Worm (Caenorhabditis elegans): ENCODE measurements around the gene F49H12.7.
"Not testable (repeated sequence)": the region's sequence is repeated elsewhere in the genome, so short reads cannot be mapped to it uniquely, and the experiment has no call there.

DNA sequence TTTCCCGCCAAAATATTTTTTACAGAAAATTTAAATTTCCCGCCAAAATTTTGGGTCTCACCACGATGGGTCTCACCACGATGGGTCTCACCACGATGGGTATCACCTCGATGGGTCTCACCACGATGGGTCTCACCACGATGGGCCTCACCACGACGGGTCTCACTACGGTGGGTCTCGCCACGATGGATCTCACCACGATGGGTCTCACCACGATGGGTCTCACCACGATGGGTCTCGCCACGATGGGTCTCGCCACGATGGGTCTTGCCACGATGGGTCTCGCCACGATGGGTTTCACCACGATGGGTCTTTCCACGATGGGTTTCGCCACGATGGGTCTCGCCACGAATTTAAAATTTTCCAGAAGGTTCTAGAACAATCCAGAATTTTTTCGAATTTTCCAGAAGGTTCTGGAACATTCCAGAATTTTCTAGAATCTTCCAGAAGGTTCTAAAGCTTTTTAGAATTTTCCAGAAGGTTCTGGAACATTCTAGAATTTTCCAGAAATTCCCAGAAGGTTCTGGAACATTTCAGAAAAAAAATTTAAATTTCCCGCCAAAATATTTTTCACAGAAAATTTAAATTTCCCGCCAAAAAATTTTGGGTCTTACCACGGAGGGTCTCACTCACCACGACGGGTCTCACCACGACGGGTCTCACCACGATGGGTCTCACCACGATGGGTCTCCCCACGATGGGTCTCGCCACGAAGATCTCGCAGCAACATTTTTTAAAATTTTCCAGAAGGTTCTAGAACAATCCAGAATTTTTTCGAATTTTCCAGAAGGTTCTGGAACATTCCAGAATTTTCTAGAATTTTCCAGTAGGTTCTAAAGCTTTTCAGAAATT lies 6.1 kb upstream of the F49H12.7 start:
- TF ChIP-seq scrt-1 (GFP tag; IDR thresholded peaks at IDR 0.05); ceh-36 (tag; optimal IDR thresholded peaks at IDR 0.05); pes-1 (GFP tag; IDR thresholded peaks at IDR 0.05); ama-1 (optimal IDR thresholded peaks at IDR 0.05); B0310.2 (tag; optimal IDR thresholded peaks at IDR 0.05); flt-1 (GFP tag; IDR thresholded peaks at IDR 0.05); tbx-37 (GFP tag; conservative IDR thresholded peaks at IDR 0.05); tra-4 (tag; optimal IDR thresholded peaks at IDR 0.05); F13C5.2 (tag; optimal IDR thresholded peaks at IDR 0.05): not testable (repeated sequence)
- 0 out of 2 replicates have a peak, but pooled peaks have one; percentile 17 for TF ChIP-seq sea-1 (GFP tag; conservative IDR thresholded peaks at IDR 0.05)

Data from whole organism, early embryonic.